Fruit fly (Drosophila melanogaster) whole organism, wandering third instar larva: ENCODE data around the gene Coq3.

Experiments used
- CG32264 ChIP-seq: fragments of 200-800 bp; sonication (Bioruptor generic); optimal IDR thresholded peaks from 2 replicates; lab custom pipeline; 2016; ENCODE audit warnings: missing biosample characterization, missing genetic modification characterization
- Dfd ChIP-seq: fragments of >200 bp; optimal IDR thresholded peaks from 2 replicates; lab custom pipeline; 2017; ENCODE audit warnings: missing biosample characterization, missing genetic modification characterization
- Dif ChIP-seq: fragments of 200-275, 200-300 bp; sonication (Bioruptor generic); optimal IDR thresholded peaks from 2 replicates; lab custom pipeline; 2018; ENCODE audit warnings: missing biosample characterization, missing genetic modification characterization; ENCODE audit not compliant: partially characterized antibody
- Jra ChIP-seq: sonication (Bioruptor generic); optimal IDR thresholded peaks from 2 replicates; lab custom pipeline; 2016; ENCODE audit warnings: missing biosample characterization, missing genetic modification characterization
- Myc ChIP-seq: fragments of >200 bp; optimal IDR thresholded peaks from 2 replicates; lab custom pipeline; 2017
- Rel ChIP-seq, 2 experiments: fragments of 200-800 bp; sonication (Bioruptor generic) in 1 of 2; optimal IDR thresholded peaks; 2 replicates in 1 of 2; 3 replicates in 1 of 2; lab custom pipeline; 2016 to 2019; ENCODE audit warnings: mild to moderate bottlenecking in 2 of 2, missing biosample characterization in 2 of 2, missing genetic modification characterization in 2 of 2, moderate library complexity in 1 of 2
- dsf ChIP-seq: sonication (Bioruptor generic); optimal IDR thresholded peaks from 2 replicates; lab custom pipeline; 2016; ENCODE audit warnings: missing biosample characterization, missing genetic modification characterization, borderline replicate concordance
- fru ChIP-seq: fragments of 200-800 bp; sonication (Bioruptor generic); optimal IDR thresholded peaks from 3 replicates; lab custom pipeline; 2016; ENCODE audit warnings: missing biosample characterization, mild to moderate bottlenecking, missing genetic modification characterization
- h ChIP-seq: fragments of 200-800 bp; sonication (Bioruptor generic); optimal IDR thresholded peaks from 3 replicates; lab custom pipeline; 2016; ENCODE audit warnings: missing biosample characterization, mild to moderate bottlenecking, missing genetic modification characterization
- lola ChIP-seq: fragments of >200 bp; optimal IDR thresholded peaks from 2 replicates; lab custom pipeline; 2017; ENCODE audit warnings: missing biosample characterization, missing genetic modification characterization
- pan ChIP-seq: fragments of >200 bp; optimal IDR thresholded peaks from 2 replicates; lab custom pipeline; 2017
- psq ChIP-seq: fragments of 200-800 bp; sonication (Bioruptor generic); optimal IDR thresholded peaks from 3 replicates; lab custom pipeline; 2017; ENCODE audit warnings: missing biosample characterization, mild to moderate bottlenecking, missing genetic modification characterization, moderate library complexity

- no peak for TF ChIP-seq pan (lab: Kevin White, UChicago)
- no peak for TF ChIP-seq h (GFP tag; lab: Kevin White, UChicago)
- TF ChIP-seq Jra, result no peak
- no peak for TF ChIP-seq Rel (GFP tag; optimal IDR thresholded peaks at IDR 0.05; lab: Kevin White, UChicago)
- TF ChIP-seq Rel (tag; optimal IDR thresholded peaks at IDR 0.05; lab: Kevin White, UChicago), result no peak
- TF ChIP-seq dsf, result no peak
- TF ChIP-seq psq (GFP tag; lab: Kevin White, UChicago), result peak; percentile 51
- no peak for TF ChIP-seq CG32264 (GFP tag; lab: Kevin White, UChicago)
- TF ChIP-seq fru (GFP tag; lab: Kevin White, UChicago), result no peak
- no peak for TF ChIP-seq Myc (lab: Kevin White, UChicago)
- no peak for TF ChIP-seq lola
- no peak for TF ChIP-seq Dfd
- no peak for TF ChIP-seq Dif
Observed at dm6 chr2L:21178436-21179216, 20.2 kb upstream of the Coq3 start.
